Fruit fly (Drosophila melanogaster) whole organism, embryonic: ENCODE results near the gene CG2962.

Experiments
- CG10979 ChIP-seq: fragments of 200-800 bp; sonication (Bioruptor generic); optimal IDR thresholded peaks from 2 replicates; lab custom pipeline; 2018; ENCODE audit warnings: missing biosample characterization, mild to moderate bottlenecking, missing genetic modification characterization, moderate library complexity
- CG11504 ChIP-seq: fragments of 200-800 bp; sonication (Bioruptor generic); optimal IDR thresholded peaks from 3 replicates; lab custom pipeline; 2019; ENCODE audit warnings: missing biosample characterization, mild to moderate bottlenecking, missing genetic modification characterization, moderate library complexity
- CG11695 ChIP-seq: fragments of 200-800 bp; sonication (Bioruptor generic); IDR thresholded peaks from 3 replicates; pipeline ENCODE4 v1.3.6; 2022; ENCODE audit warnings: missing biosample characterization, missing genetic modification characterization
- CG12104 ChIP-seq: fragments of 200-800 bp; sonication (Bioruptor generic); optimal IDR thresholded peaks from 3 replicates; lab custom pipeline; 2016; ENCODE audit warnings: missing biosample characterization, missing genetic modification characterization
- CG12769 ChIP-seq: fragments of 200-800 bp; sonication (Bioruptor generic); optimal IDR thresholded peaks from 2 replicates; lab custom pipeline; 2019; ENCODE audit warnings: missing biosample characterization, mild to moderate bottlenecking, missing genetic modification characterization, moderate library complexity
- CG13287 ChIP-seq: fragments of 200-800 bp; sonication (Bioruptor generic); IDR thresholded peaks from 2 replicates; pipeline ENCODE4 v1.3.6; 2022; ENCODE audit warnings: missing biosample characterization, missing genetic modification characterization; ENCODE audit not compliant: partially characterized antibody
- CG14965 ChIP-seq: fragments of 200-800 bp; sonication (Bioruptor generic); optimal IDR thresholded peaks from 2 replicates; lab custom pipeline; 2016; ENCODE audit warnings: missing biosample characterization, missing genetic modification characterization, borderline replicate concordance
- CG15073 ChIP-seq: fragments of 200-800 bp; sonication (Bioruptor generic); optimal IDR thresholded peaks from 2 replicates; lab custom pipeline; 2016; ENCODE audit warnings: missing biosample characterization, missing genetic modification characterization
- CG15269 ChIP-seq: fragments of 200-800 bp; sonication (Bioruptor generic); optimal IDR thresholded peaks from 2 replicates; lab custom pipeline; 2018; ENCODE audit warnings: missing biosample characterization, mild to moderate bottlenecking, missing genetic modification characterization, moderate library complexity
- CG15696 ChIP-seq: fragments of 200-800 bp; sonication (Bioruptor generic); optimal IDR thresholded peaks from 2 replicates; lab custom pipeline; 2019; ENCODE audit warnings: missing biosample characterization, mild to moderate bottlenecking, missing genetic modification characterization, moderate library complexity
- CG16813 ChIP-seq: fragments of 200-800 bp; sonication (Bioruptor generic); IDR thresholded peaks from 3 replicates; pipeline ENCODE4 v1.3.6; 2022; ENCODE audit warnings: missing biosample characterization, missing genetic modification characterization; ENCODE audit not compliant: partially characterized antibody
- CG18619 ChIP-seq: fragments of 200-800 bp; sonication (Bioruptor generic); optimal IDR thresholded peaks from 3 replicates; lab custom pipeline; 2017; ENCODE audit warnings: missing biosample characterization, mild to moderate bottlenecking, missing genetic modification characterization
- CG32767 ChIP-seq: fragments of 200-800 bp; sonication (Bioruptor generic); IDR thresholded peaks from 2 replicates; pipeline ENCODE4 v1.3.6; 2022; ENCODE audit warnings: missing biosample characterization, missing genetic modification characterization
- CG43689 ChIP-seq: fragments of 200-800 bp; sonication (Bioruptor generic); IDR thresholded peaks from 2 replicates; pipeline ENCODE4 v1.3.6; 2022; ENCODE audit warnings: missing biosample characterization, missing genetic modification characterization
- CG4404 ChIP-seq: fragments of 200-800 bp; sonication (Bioruptor generic); IDR thresholded peaks from 2 replicates; pipeline ENCODE4 v1.3.6; 2022; ENCODE audit warnings: missing biosample characterization, missing genetic modification characterization
- CG6254 ChIP-seq: fragments of 200-800 bp; sonication (Bioruptor generic); optimal IDR thresholded peaks from 3 replicates; lab custom pipeline; 2017; ENCODE audit warnings: mild to moderate bottlenecking, missing biosample characterization, missing genetic modification reagents, missing genetic modification characterization
- CG6791 ChIP-seq: fragments of 200-800 bp; sonication (Bioruptor generic); IDR thresholded peaks from 3 replicates; pipeline ENCODE4 v1.3.6; 2022; ENCODE audit warnings: missing biosample characterization, missing genetic modification characterization; ENCODE audit not compliant: partially characterized antibody
- CG8089 ChIP-seq: fragments of 200-800 bp; sonication (Bioruptor generic); optimal IDR thresholded peaks from 3 replicates; lab custom pipeline; 2016; ENCODE audit warnings: missing biosample characterization, missing genetic modification characterization
- CG8944 ChIP-seq: fragments of 200-800 bp; sonication (Bioruptor generic); optimal IDR thresholded peaks from 3 replicates; lab custom pipeline; 2016; ENCODE audit warnings: missing biosample characterization, missing genetic modification characterization
- CTCF ChIP-seq: fragments of 200-800 bp; sonication (Bioruptor generic); optimal IDR thresholded peaks from 2 replicates; lab custom pipeline; 2017; ENCODE audit warnings: missing biosample characterization, mild to moderate bottlenecking, missing genetic modification characterization, moderate library complexity
- CkIIα-i1 ChIP-seq: fragments of 200-800 bp; sonication (Bioruptor generic); IDR thresholded peaks from 2 replicates; pipeline ENCODE4 v1.3.6; 2022; ENCODE audit warnings: missing biosample characterization, missing genetic modification characterization
- Hr3 ChIP-seq: fragments of 200-800 bp; sonication (Bioruptor generic); optimal IDR thresholded peaks from 3 replicates; lab custom pipeline; 2016; ENCODE audit warnings: missing biosample characterization, missing genetic modification characterization
- Kr ChIP-seq: fragments of 200-800 bp; sonication (Bioruptor generic); optimal IDR thresholded peaks from 2 replicates; lab custom pipeline; 2017; ENCODE audit warnings: missing biosample characterization, mild to moderate bottlenecking, missing genetic modification characterization
- Ravus ChIP-seq: fragments of 200-800 bp; sonication (Bioruptor generic); IDR thresholded peaks from 2 replicates; pipeline ENCODE4 v1.3.6; 2022; ENCODE audit warnings: missing biosample characterization, missing genetic modification characterization
- Sin3A ChIP-seq: fragments of >200 bp; optimal IDR thresholded peaks from 2 replicates; lab custom pipeline; 2018
- Ssrp ChIP-seq: fragments of 200-800 bp; sonication (Bioruptor generic); optimal IDR thresholded peaks from 2 replicates; lab custom pipeline; 2018; ENCODE audit warnings: missing biosample characterization, mild to moderate bottlenecking, missing genetic modification characterization, moderate library complexity
- ap ChIP-seq: fragments of 200-800 bp; sonication (Bioruptor generic); IDR thresholded peaks from 2 replicates; pipeline ENCODE4 v1.3.6; 2022; ENCODE audit warnings: missing biosample characterization, missing genetic modification characterization
- ase ChIP-seq: fragments of 200-800 bp; sonication (Bioruptor generic); IDR thresholded peaks from 3 replicates; pipeline ENCODE4 v1.3.6; 2022; ENCODE audit warnings: missing biosample characterization, missing genetic modification characterization
- cato ChIP-seq: fragments of 200-800 bp; sonication (Bioruptor generic); optimal IDR thresholded peaks from 2 replicates; lab custom pipeline; 2016; ENCODE audit warnings: missing biosample characterization, missing genetic modification characterization, borderline replicate concordance
- chif ChIP-seq, 2 experiments: fragments of 200-800 bp; sonication (Bioruptor generic); optimal IDR thresholded peaks; 3 replicates each; lab custom pipeline; 2016; ENCODE audit warnings: missing biosample characterization in 2 of 2, missing genetic modification characterization in 2 of 2
- crc ChIP-seq: fragments of 200-800 bp; sonication (Bioruptor generic); optimal IDR thresholded peaks from 2 replicates; lab custom pipeline; 2016; ENCODE audit warnings: missing biosample characterization, missing genetic modification characterization
- cwo ChIP-seq: fragments of 200-800 bp; sonication (Bioruptor generic); optimal IDR thresholded peaks from 3 replicates; lab custom pipeline; 2017; ENCODE audit warnings: missing biosample characterization, missing genetic modification characterization, mild to moderate bottlenecking, moderate library complexity, missing genetic modification reagents
- dati ChIP-seq: fragments of 200-800 bp; sonication (Bioruptor generic); IDR thresholded peaks from 2 replicates; pipeline ENCODE4 v1.3.6; 2022; ENCODE audit warnings: missing biosample characterization, missing genetic modification characterization
- ewg ChIP-seq: fragments of 200-800 bp; sonication (Bioruptor generic); optimal IDR thresholded peaks from 3 replicates; lab custom pipeline; 2017; ENCODE audit warnings: mild to moderate bottlenecking, missing biosample characterization, missing genetic modification reagents, missing genetic modification characterization
- gfzf ChIP-seq: fragments of 200-800 bp; sonication (Bioruptor generic); optimal IDR thresholded peaks from 2 replicates; lab custom pipeline; 2016; ENCODE audit warnings: missing biosample characterization, mild to moderate bottlenecking, missing genetic modification characterization, moderate library complexity
- hth ChIP-seq: fragments of >200 bp; optimal IDR thresholded peaks from 2 replicates; lab custom pipeline; 2017; ENCODE audit warnings: inconsistent platforms
- jing ChIP-seq: fragments of 200-800 bp; sonication (Bioruptor generic); optimal IDR thresholded peaks from 2 replicates; lab custom pipeline; 2018; ENCODE audit warnings: missing biosample characterization, mild to moderate bottlenecking, missing genetic modification characterization
- ken ChIP-seq: fragments of 200-800 bp; sonication (Bioruptor generic); IDR thresholded peaks from 3 replicates; pipeline ENCODE4 v1.3.6; 2022; ENCODE audit warnings: missing biosample characterization, missing genetic modification characterization
- lola ChIP-seq, 3 experiments: fragments of >200 bp in 2 of 3; fragments of 200-800 bp in 1 of 3; sonication (Bioruptor generic) in 1 of 3; optimal IDR thresholded peaks; 2 replicates each; lab custom pipeline; 2017 to 2019; ENCODE audit warnings: missing biosample characterization in 3 of 3, missing genetic modification characterization in 3 of 3, mild to moderate bottlenecking in 1 of 3, moderate library complexity in 1 of 3
- luna ChIP-seq: fragments of 200-800 bp; sonication (Bioruptor generic); optimal IDR thresholded peaks from 2 replicates; lab custom pipeline; 2016; ENCODE audit warnings: missing biosample characterization, missing genetic modification characterization
- otp ChIP-seq: fragments of 200-800 bp; sonication (Bioruptor generic); IDR thresholded peaks from 3 replicates; pipeline ENCODE4, ENCODE4 v1.3.6; 2022; ENCODE audit warnings: missing biosample characterization, missing genetic modification characterization
- pros ChIP-seq: fragments of 200-800 bp; sonication (Bioruptor generic); optimal IDR thresholded peaks from 3 replicates; lab custom pipeline; 2019; ENCODE audit warnings: missing biosample characterization, mild to moderate bottlenecking, missing genetic modification characterization, moderate library complexity
- sd ChIP-seq: fragments of 200-800 bp; sonication (Bioruptor generic); optimal IDR thresholded peaks from 3 replicates; lab custom pipeline; 2018; ENCODE audit warnings: missing biosample characterization, mild to moderate bottlenecking, missing genetic modification characterization, moderate library complexity
- seq ChIP-seq: fragments of 200-800 bp; sonication (Bioruptor generic); IDR thresholded peaks from 2 replicates; pipeline ENCODE4 v1.3.6; 2022; ENCODE audit warnings: missing biosample characterization, missing genetic modification characterization
- slbo ChIP-seq: fragments of 200-800 bp; sonication (Bioruptor generic); IDR thresholded peaks from 2 replicates; pipeline ENCODE4 v1.3.6; 2022; ENCODE audit warnings: missing biosample characterization, missing genetic modification characterization
- sob ChIP-seq: fragments of 200-800 bp; sonication (Bioruptor generic); IDR thresholded peaks from 2 replicates; pipeline ENCODE4 v1.3.6; 2022; ENCODE audit warnings: missing biosample characterization, missing genetic modification characterization
- toy ChIP-seq: fragments of 200-800 bp; sonication (Bioruptor generic); IDR thresholded peaks from 2 replicates; pipeline ENCODE4 v1.3.6; 2022; ENCODE audit warnings: missing biosample characterization, missing genetic modification characterization
- ttk ChIP-seq: fragments of 200-800 bp; sonication (Bioruptor generic); IDR thresholded peaks from 2 replicates; pipeline ENCODE4 v2.1.2; 2022; ENCODE audit warnings: missing biosample characterization, missing genetic modification characterization
- vnd ChIP-seq: fragments of 200-800 bp; sonication (Bioruptor generic); IDR thresholded peaks from 3 replicates; pipeline ENCODE4 v1.3.6; 2022; ENCODE audit warnings: missing biosample characterization, missing genetic modification characterization; ENCODE audit not compliant: partially characterized antibody

Gene CG2962

dm6 chrX:10265213-10266017 lies 49.0 kb upstream of the CG2962 start, which contains the start of gene CG12643 (continued):
- TF ChIP-seq Hr3 (GFP tag; lab: Kevin White, UChicago) (peak; percentile 82), ewg (GFP tag; lab: Kevin White, UChicago) (peak; percentile 88), chif (GFP tag; optimal IDR thresholded peaks at IDR 0.05; lab: Kevin White, UChicago) (peak; percentile 94 to 95), lola (GFP tag; optimal IDR thresholded peaks at IDR 0.05; lab: Kevin White, UChicago) (peak in 1 of 3 experiments; percentile 86), CG6791 (no peak), CG8089 (peak; percentile 92), slbo (peak; percentile 94), CG18619 (GFP tag; lab: Kevin White, UChicago) (peak; percentile 82), CG15269 (peak; percentile 76), ap (GFP tag; lab: Robert Waterston, UW) (peak; percentile 90), CG16813 (GFP tag; lab: Robert Waterston, UW) (no peak), CG6254 (GFP tag; lab: Kevin White, UChicago) (peak; percentile 65), ken (GFP tag; lab: Robert Waterston, UW) (peak; percentile 97), jing (GFP tag; lab: Kevin White, UChicago) (peak; percentile 85), cwo (peak; percentile 82), CG11695 (peak; percentile 88), ase (GFP tag; lab: Robert Waterston, UW) (peak; percentile 86), vnd (GFP tag; lab: Robert Waterston, UW) (no peak), dati (peak; percentile 96), CkIIα-i1 (peak; percentile 87), CG12104 (GFP tag; lab: Kevin White, UChicago) (peak; percentile 55), sd (tag; lab: Kevin White, UChicago) (peak; percentile 61), CG10979 (tag; lab: Kevin White, UChicago) (peak; percentile 84), Ravus (GFP tag; lab: Robert Waterston, UW) (peak; percentile 62), seq (peak; percentile 89), CG14965 (peak; percentile 75), CG8944 (GFP tag; lab: Kevin White, UChicago) (peak; percentile 93), sob (peak; percentile 93), gfzf (GFP tag; lab: Kevin White, UChicago) (peak; percentile 13), CG4404 (peak; percentile 69), CG13287 (GFP tag; lab: Robert Waterston, UW) (peak; percentile 13; the same call in 1 of the 2 replicates), toy (peak; percentile 85), hth (lab: Kevin White, UChicago) (no peak), pros (GFP tag; lab: Kevin White, UChicago) (peak; percentile 27), Kr (GFP tag; lab: Kevin White, UChicago) (no peak), CG15073 (GFP tag; lab: Kevin White, UChicago) (peak; percentile 32), luna (peak; percentile 72), Ssrp (tag; lab: Kevin White, UChicago) (peak; percentile 78), CG32767 (GFP tag; lab: Robert Waterston, UW) (peak; percentile 86; the same call in 1 of the 2 replicates), cato (peak; percentile 80), CG12769 (peak; percentile 96), CG43689 (peak; percentile 85), CTCF (GFP tag; lab: Kevin White, UChicago) (peak; percentile 49), CG11504 (tag; lab: Kevin White, UChicago) (peak; percentile 86), CG15696 (tag; lab: Kevin White, UChicago) (peak; percentile 63), ttk (GFP tag; lab: Robert Waterston, UW) (peak; percentile 92), Sin3A (lab: Kevin White, UChicago) (no peak), crc (GFP tag; lab: Kevin White, UChicago) (peak; percentile 85), otp (peak; percentile 95)
